Worm (Caenorhabditis elegans) whole organism, young adult: Measurements from ENCODE around the gene grwd-1.

Source experiments
- B0035.1 ChIP-seq: sonication (generic microtip); optimal IDR thresholded peaks from 2 replicates; lab custom pipeline; 2016; ENCODE audit warnings: missing genetic modification characterization, mild to moderate bottlenecking, missing compliant biosample characterization, missing genotype, missing genetic modification reagents
- B0336.3 ChIP-seq: fragments of 200-800 bp; sonication (Bioruptor generic); IDR thresholded peaks from 2 replicates; pipeline ENCODE4 v1.3.6; 2022; ENCODE audit warnings: missing genetic modification characterization, missing compliant biosample characterization
- D2030.7 ChIP-seq: fragments of 200-800 bp; sonication (Bioruptor generic); IDR thresholded peaks from 2 replicates; pipeline ENCODE4 v1.3.6; 2022; ENCODE audit warnings: missing genetic modification reagents, missing genetic modification characterization, missing compliant biosample characterization
- F10E7.11 ChIP-seq: sonication (generic microtip); optimal IDR thresholded peaks from 2 replicates; lab custom pipeline; 2017; ENCODE audit warnings: mild to moderate bottlenecking, missing genetic modification characterization, moderate library complexity, missing compliant biosample characterization
- F23B12.7 ChIP-seq: sonication (generic microtip); optimal IDR thresholded peaks from 2 replicates; lab custom pipeline; 2017; ENCODE audit warnings: missing genetic modification characterization, mild to moderate bottlenecking, missing compliant biosample characterization, antibody characterized with exemption, moderate library complexity; ENCODE audit not compliant: insufficient read depth
- F37B4.10 ChIP-seq: fragments of 200-800 bp; sonication (Bioruptor generic); IDR thresholded peaks from 2 replicates; pipeline ENCODE4 v1.3.6; 2022; ENCODE audit warnings: missing genetic modification characterization, missing compliant biosample characterization
- F39B2.1 ChIP-seq: fragments of 200-800 bp; sonication (Bioruptor generic); IDR thresholded peaks from 2 replicates; pipeline ENCODE4 v1.3.6; 2022; ENCODE audit warnings: missing genetic modification reagents, missing genetic modification characterization, missing compliant biosample characterization
- F52B5.7 ChIP-seq: sonication (generic microtip); optimal IDR thresholded peaks from 2 replicates; lab custom pipeline; 2016; ENCODE audit warnings: mild to moderate bottlenecking, missing genetic modification characterization, missing compliant biosample characterization
- F55B11.4 ChIP-seq: sonication (generic microtip); optimal IDR thresholded peaks from 2 replicates; lab custom pipeline; 2016; ENCODE audit warnings: missing compliant biosample characterization, missing genetic modification characterization, borderline replicate concordance; ENCODE audit not compliant: insufficient read depth
- F57A8.1 ChIP-seq: fragments of 200-800 bp; sonication (Bioruptor generic); optimal IDR thresholded peaks from 2 replicates; lab custom pipeline; 2018; ENCODE audit warnings: mild to moderate bottlenecking, missing genetic modification characterization, moderate library complexity, missing compliant biosample characterization
- F57C9.4 ChIP-seq: sonication (generic microtip); optimal IDR thresholded peaks from 2 replicates; lab custom pipeline; 2017; ENCODE audit warnings: mild to moderate bottlenecking, missing genetic modification characterization, missing compliant biosample characterization
- T26A5.8 ChIP-seq: sonication (generic microtip); optimal IDR thresholded peaks from 2 replicates; lab custom pipeline; 2016; ENCODE audit warnings: missing genetic modification characterization, missing compliant biosample characterization
- Y95B8A.8 ChIP-seq: fragments of 200-800 bp; sonication (Bioruptor generic); IDR thresholded peaks from 2 replicates; pipeline ENCODE4 v1.3.6; 2022; ENCODE audit warnings: missing genetic modification reagents, missing genetic modification characterization, missing compliant biosample characterization
- akir-1 ChIP-seq: fragments of 200-800 bp; sonication (Bioruptor generic); optimal IDR thresholded peaks from 2 replicates; lab custom pipeline; 2018; ENCODE audit warnings: mild to moderate bottlenecking, missing genetic modification characterization, moderate library complexity, missing compliant biosample characterization
- bed-1 ChIP-seq: fragments of 200-800 bp; sonication (Bioruptor generic); IDR thresholded peaks from 2 replicates; pipeline ENCODE4 v1.3.6; 2022; ENCODE audit warnings: missing genetic modification reagents, missing genetic modification characterization, missing compliant biosample characterization
- die-1 ChIP-seq: sonication (generic microtip); optimal IDR thresholded peaks from 2 replicates; lab custom pipeline; 2016; ENCODE audit warnings: missing genotype, mild to moderate bottlenecking, missing genetic modification characterization, missing compliant biosample characterization
- dpff-1 ChIP-seq: sonication (generic microtip); optimal IDR thresholded peaks from 2 replicates; lab custom pipeline; 2017; ENCODE audit warnings: mild to moderate bottlenecking, missing genetic modification characterization, missing compliant biosample characterization
- hmg-1.2 ChIP-seq: fragments of 200-800 bp; sonication (Bioruptor generic); IDR thresholded peaks from 2 replicates; pipeline ENCODE4 v1.3.6; 2022; ENCODE audit warnings: missing genetic modification reagents, missing genetic modification characterization, missing compliant biosample characterization
- hmg-20 ChIP-seq: fragments of 200-800 bp; sonication (Bioruptor generic); IDR thresholded peaks from 2 replicates; pipeline ENCODE4 v1.3.6; 2022; ENCODE audit warnings: missing genetic modification reagents, missing genetic modification characterization, missing compliant biosample characterization
- let-526 ChIP-seq: fragments of 200-800 bp; sonication (Bioruptor generic); IDR thresholded peaks from 2 replicates; pipeline ENCODE4 v1.3.6; 2022; ENCODE audit warnings: missing genetic modification reagents, missing genetic modification characterization, missing compliant biosample characterization
- lin-40 ChIP-seq: sonication (generic microtip); optimal IDR thresholded peaks from 2 replicates; lab custom pipeline; 2016; ENCODE audit warnings: missing genetic modification characterization, mild to moderate bottlenecking, missing compliant biosample characterization, missing genotype, missing genetic modification reagents
- lin-54 ChIP-seq: fragments of 200-800 bp; sonication (Bioruptor generic); optimal IDR thresholded peaks from 2 replicates; lab custom pipeline; 2018; ENCODE audit warnings: mild to moderate bottlenecking, missing genetic modification characterization, missing compliant biosample characterization
- lir-1 ChIP-seq: fragments of 200-800 bp; sonication (Bioruptor generic); conservative IDR thresholded peaks from 2 replicates; pipeline ENCODE4 v1.3.6; 2022; ENCODE audit warnings: missing genetic modification reagents, missing genetic modification characterization, missing compliant biosample characterization
- lsy-27 ChIP-seq: sonication (generic microtip); optimal IDR thresholded peaks from 2 replicates; lab custom pipeline; 2017; ENCODE audit warnings: missing genetic modification characterization, mild to moderate bottlenecking, missing compliant biosample characterization, antibody characterized with exemption, missing genotype, borderline replicate concordance; ENCODE audit not compliant: insufficient read depth
- madf-3 ChIP-seq: fragments of 200-800 bp; sonication (Bioruptor generic); IDR thresholded peaks from 2 replicates; pipeline ENCODE4 v1.3.6; 2022; ENCODE audit warnings: missing genetic modification reagents, missing genetic modification characterization, missing compliant biosample characterization
- madf-8 ChIP-seq: fragments of 200-800 bp; sonication (Bioruptor generic); conservative IDR thresholded peaks from 2 replicates; pipeline ENCODE4 v1.3.6; 2022; ENCODE audit warnings: missing genetic modification reagents, missing genetic modification characterization, missing compliant biosample characterization
- mcd-1 ChIP-seq: fragments of 200-800 bp; sonication (Bioruptor generic); IDR thresholded peaks from 2 replicates; pipeline ENCODE4 v1.3.6; 2022; ENCODE audit warnings: missing genetic modification reagents, missing genetic modification characterization, missing compliant biosample characterization
- mel-28 ChIP-seq: sonication (generic microtip); optimal IDR thresholded peaks from 2 replicates; lab custom pipeline; 2016; ENCODE audit warnings: borderline replicate concordance, mild to moderate bottlenecking, missing genetic modification characterization, missing compliant biosample characterization
- nfya-1 ChIP-seq: sonication (generic microtip); optimal IDR thresholded peaks from 2 replicates; lab custom pipeline; 2017; ENCODE audit warnings: antibody characterized with exemption, missing compliant biosample characterization, missing genetic modification characterization, borderline replicate concordance; ENCODE audit not compliant: insufficient read depth
- nhr-120 ChIP-seq: fragments of 200-800 bp; sonication (Bioruptor generic); IDR thresholded peaks from 2 replicates; pipeline ENCODE4 v1.3.6; 2022; ENCODE audit warnings: missing genetic modification characterization, missing compliant biosample characterization
- nhr-27 ChIP-seq: fragments of 200-800 bp; sonication (Bioruptor generic); optimal IDR thresholded peaks from 2 replicates; lab custom pipeline; 2018; ENCODE audit warnings: mild to moderate bottlenecking, missing genetic modification characterization, moderate library complexity, missing compliant biosample characterization
- nhr-80 ChIP-seq: sonication (generic microtip); optimal IDR thresholded peaks from 2 replicates; lab custom pipeline; 2016; ENCODE audit warnings: missing genetic modification characterization, missing compliant biosample characterization
- pha-4 ChIP-seq: fragments of 150-350 bp; sonication (generic microtip); optimal IDR thresholded peaks from 2 replicates; lab custom pipeline; 2014; ENCODE audit warnings: missing biosample characterization, missing genetic modification reagents, missing genetic modification characterization
- sdz-38 ChIP-seq: sonication (generic microtip); optimal IDR thresholded peaks from 2 replicates; lab custom pipeline; 2016; ENCODE audit warnings: missing genotype, missing genetic modification characterization, missing compliant biosample characterization
- sea-2 ChIP-seq: fragments of 200-800 bp; sonication (Bioruptor generic); IDR thresholded peaks from 2 replicates; pipeline ENCODE4 v1.3.6; 2022; ENCODE audit warnings: missing genetic modification characterization, missing compliant biosample characterization
- snpc-3.4 ChIP-seq: sonication (generic microtip); optimal IDR thresholded peaks from 2 replicates; lab custom pipeline; 2017; ENCODE audit warnings: missing genetic modification characterization, mild to moderate bottlenecking, missing compliant biosample characterization, antibody characterized with exemption, moderate library complexity, missing genotype, missing genetic modification reagents
- somi-1 ChIP-seq: fragments of 200-800 bp; sonication (Bioruptor generic); optimal IDR thresholded peaks from 2 replicates; lab custom pipeline; 2018; ENCODE audit warnings: mild to moderate bottlenecking, missing genetic modification characterization, missing compliant biosample characterization
- tlf-1 ChIP-seq: fragments of 200-800 bp; sonication (Bioruptor generic); optimal IDR thresholded peaks from 2 replicates; lab custom pipeline; 2018; ENCODE audit warnings: mild to moderate bottlenecking, missing genetic modification characterization, missing compliant biosample characterization
- unc-130 ChIP-seq: sonication (generic microtip); optimal IDR thresholded peaks from 2 replicates; lab custom pipeline; 2016; ENCODE audit warnings: missing genetic modification reagents, missing genetic modification characterization, missing compliant biosample characterization
- zfh-2 ChIP-seq: fragments of 200-800 bp; sonication (Bioruptor generic); conservative IDR thresholded peaks from 2 replicates; pipeline ENCODE4 v1.3.6; 2022; ENCODE audit warnings: missing genetic modification reagents, missing genetic modification characterization, missing compliant biosample characterization
- ztf-18 ChIP-seq: sonication (generic microtip); optimal IDR thresholded peaks from 2 replicates; lab custom pipeline; 2016; ENCODE audit warnings: missing genotype, mild to moderate bottlenecking, missing genetic modification characterization, missing compliant biosample characterization
- ztf-25 ChIP-seq: fragments of 200-800 bp; sonication (Bioruptor generic); IDR thresholded peaks from 2 replicates; pipeline ENCODE4 v1.3.6; 2022; ENCODE audit warnings: missing genetic modification reagents, missing genetic modification characterization, missing compliant biosample characterization
- ztf-28 ChIP-seq: fragments of 200-800 bp; sonication (Bioruptor generic); IDR thresholded peaks from 2 replicates; pipeline ENCODE4 v1.3.6; 2022; ENCODE audit warnings: missing genetic modification reagents, missing genetic modification characterization, missing compliant biosample characterization
- ztf-6 ChIP-seq: fragments of 200-800 bp; sonication (Bioruptor generic); IDR thresholded peaks from 2 replicates; pipeline ENCODE4 v1.3.6; 2022; ENCODE audit warnings: missing genetic modification reagents, missing genetic modification characterization, missing compliant biosample characterization

grwd-1 gene

ce11 chrIII:5193266-5193665 is 40.0 kb downstream of the grwd-1 start:
- TF ChIP-seq F39B2.1 (GFP tag; lab: Robert Waterston, UW) (no peak), hmg-1.2 (peak; percentile 20; the same call in 1 of the 2 replicates), akir-1 (no peak)

DNA sequence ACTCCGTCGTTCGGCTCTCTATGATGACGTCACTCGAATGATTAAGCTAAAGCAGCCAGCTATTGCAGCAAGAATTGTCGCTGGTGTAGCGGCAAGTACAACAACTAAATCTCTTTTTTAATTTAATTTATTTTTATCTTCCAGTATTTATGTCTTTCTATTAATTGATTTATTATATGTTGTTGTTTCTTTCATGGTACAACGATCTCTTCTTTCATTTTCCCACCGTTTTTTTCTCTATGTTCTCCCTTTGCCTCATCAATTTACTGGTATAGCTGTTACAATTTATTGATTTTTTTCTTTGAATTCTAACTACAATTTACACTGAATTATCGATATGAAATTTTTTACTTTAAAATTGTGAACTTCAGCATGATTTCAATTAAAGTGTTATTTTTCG is 42.4 kb downstream of the grwd-1 start, which contains the start of gene moc-6:
Gene moc-6 (plus strand): TSS at position 301 of the 400 bp plus-strand sequence.
- no peak for TF ChIP-seq sea-2 (GFP tag; lab: Robert Waterston, UW)
- no peak for TF ChIP-seq mcd-1 (GFP tag; lab: Robert Waterston, UW)

- TF ChIP-seq ztf-28 (GFP tag; lab: Robert Waterston, UW), result no peak
- TF ChIP-seq let-526 (GFP tag; lab: Robert Waterston, UW), result no peak
- no peak for TF ChIP-seq dpff-1 (tag; lab: Kevin White, UChicago)
- TF ChIP-seq D2030.7 (GFP tag; lab: Robert Waterston, UW), result no peak
- no peak for TF ChIP-seq snpc-3.4 (tag; lab: Kevin White, UChicago)
- TF ChIP-seq tlf-1 (GFP tag; lab: Kevin White, UChicago), result peak; percentile 69
- TF ChIP-seq T26A5.8 (tag; lab: Kevin White, UChicago), result no peak
- peak; percentile 11 for TF ChIP-seq F52B5.7
- TF ChIP-seq madf-3, result 0 out of 2 replicates have a peak, but pooled peaks have one; percentile 57
- no peak for TF ChIP-seq unc-130 (GFP tag; lab: Kevin White, UChicago)
- TF ChIP-seq lir-1 (GFP tag; lab: Robert Waterston, UW), result no peak
- peak; percentile 68 for TF ChIP-seq B0336.3 (GFP tag; lab: Robert Waterston, UW)
- no peak for TF ChIP-seq die-1 (tag; lab: Kevin White, UChicago)
- TF ChIP-seq nhr-120 (GFP tag; lab: Robert Waterston, UW), result no peak
- no peak; the same call in 1 of the 2 replicates for TF ChIP-seq madf-8 (GFP tag; lab: Robert Waterston, UW)
- no peak for TF ChIP-seq somi-1 (GFP tag; lab: Kevin White, UChicago)
- TF ChIP-seq lsy-27 (tag; lab: Kevin White, UChicago), result no peak
- TF ChIP-seq mcd-1 (GFP tag; lab: Robert Waterston, UW), result peak; percentile 75
- TF ChIP-seq nfya-1, result no peak
- TF ChIP-seq nhr-27 (tag; lab: Kevin White, UChicago), result no peak
- peak; percentile 28 for TF ChIP-seq lin-54 (GFP tag; lab: Kevin White, UChicago)
- no peak for TF ChIP-seq sdz-38 (tag; lab: Kevin White, UChicago)
- TF ChIP-seq F37B4.10, result no peak
- no peak for TF ChIP-seq ztf-18 (tag; lab: Kevin White, UChicago)
- TF ChIP-seq bed-1, result no peak
- no peak for TF ChIP-seq B0035.1 (tag; lab: Kevin White, UChicago)
- TF ChIP-seq nhr-80, result peak; percentile 42
- no peak for TF ChIP-seq F10E7.11
- no peak for TF ChIP-seq hmg-20
- TF ChIP-seq F23B12.7 (tag; lab: Kevin White, UChicago), result peak; percentile 18
- TF ChIP-seq ztf-6 (GFP tag; lab: Robert Waterston, UW), result no peak
- TF ChIP-seq ztf-25, result no peak
- TF ChIP-seq mel-28 (tag; lab: Kevin White, UChicago), result no peak
- TF ChIP-seq F55B11.4, result no peak
- TF ChIP-seq lin-40, result peak; percentile 50
- no peak for TF ChIP-seq F57C9.4 (tag; lab: Kevin White, UChicago)
- TF ChIP-seq pha-4, result no peak
- no peak for TF ChIP-seq zfh-2 (GFP tag; lab: Robert Waterston, UW)
- TF ChIP-seq Y95B8A.8 (GFP tag; lab: Robert Waterston, UW), result 0 out of 2 replicates have a peak, but pooled peaks have one; percentile 20
- no peak for TF ChIP-seq F57A8.1 (GFP tag; lab: Kevin White, UChicago)
Observed at ce11 chrIII:5196298-5197045, 43.2 kb downstream of the grwd-1 start.
